Fruit fly (Drosophila melanogaster) whole organism, prepupa: ENCODE results near the gene CG15286.
A peak's percentile ranks its signal among the peaks of the same experiment; 100 is the strongest.

Experiments used
- Blimp-1 ChIP-seq: fragments of 200-800 bp; sonication (Bioruptor generic); optimal IDR thresholded peaks from 3 replicates; lab custom pipeline; 2017; ENCODE audit warnings: missing biosample characterization, missing genetic modification characterization, mild to moderate bottlenecking, moderate library complexity, missing genetic modification reagents
- CG10631 ChIP-seq: fragments of 200-800 bp; sonication (Bioruptor generic); optimal IDR thresholded peaks from 2 replicates; lab custom pipeline; 2016; ENCODE audit warnings: missing biosample characterization, missing genetic modification characterization
- CG10669 ChIP-seq: fragments of 200-800 bp; sonication (Bioruptor generic); optimal IDR thresholded peaks from 3 replicates; lab custom pipeline; 2018; ENCODE audit warnings: missing biosample characterization, mild to moderate bottlenecking, missing genetic modification characterization, moderate library complexity
- CG11294 ChIP-seq: fragments of 200-800 bp; sonication (Bioruptor generic); IDR thresholded peaks from 2 replicates; pipeline ENCODE4 v1.3.6; 2022; ENCODE audit warnings: missing biosample characterization, missing genetic modification characterization
- CG11902 ChIP-seq: fragments of 200-800 bp; sonication (Bioruptor generic); optimal IDR thresholded peaks from 3 replicates; lab custom pipeline; 2016; ENCODE audit warnings: missing biosample characterization, missing genetic modification characterization
- CG15336 ChIP-seq: fragments of 200-800 bp; sonication (Bioruptor generic); IDR thresholded peaks from 2 replicates; pipeline ENCODE4 v1.3.6; 2022; ENCODE audit warnings: missing biosample characterization, missing genetic modification characterization
- CG1621 ChIP-seq: fragments of 200-800 bp; sonication (Bioruptor generic); optimal IDR thresholded peaks from 3 replicates; lab custom pipeline; 2018; ENCODE audit warnings: missing biosample characterization, mild to moderate bottlenecking, missing genetic modification characterization
- CG3032 ChIP-seq: fragments of 200-800 bp; optimal IDR thresholded peaks from 2 replicates; lab custom pipeline; 2019; ENCODE audit warnings: missing biosample characterization, mild to moderate bottlenecking, missing genetic modification characterization, moderate library complexity
- CG31627 ChIP-seq: fragments of 200-800 bp; sonication (Bioruptor generic); optimal IDR thresholded peaks from 3 replicates; lab custom pipeline; 2016; ENCODE audit warnings: missing biosample characterization, missing genetic modification characterization
- CG3919 ChIP-seq: fragments of 200-800 bp; sonication (Bioruptor generic); optimal IDR thresholded peaks from 3 replicates; lab custom pipeline; 2016; ENCODE audit warnings: missing biosample characterization, missing genetic modification characterization
- CG4318 ChIP-seq: fragments of 200-800 bp; sonication (Bioruptor generic); optimal IDR thresholded peaks from 3 replicates; lab custom pipeline; 2017; ENCODE audit warnings: missing biosample characterization, mild to moderate bottlenecking, missing genetic modification characterization
- CG6163 ChIP-seq: fragments of 200-800 bp; sonication (Bioruptor generic); IDR thresholded peaks from 3 replicates; pipeline ENCODE4 v1.3.6; 2022; ENCODE audit warnings: missing biosample characterization, missing genetic modification characterization
- CG6276 ChIP-seq: fragments of 200-800 bp; sonication (Bioruptor generic); optimal IDR thresholded peaks from 2 replicates; lab custom pipeline; 2017; ENCODE audit warnings: missing biosample characterization, mild to moderate bottlenecking, missing genetic modification characterization
- CG6792 ChIP-seq: fragments of 200-800 bp; sonication (Bioruptor generic); optimal IDR thresholded peaks from 3 replicates; lab custom pipeline; 2016; ENCODE audit warnings: missing biosample characterization, missing genetic modification characterization
- CG7368 ChIP-seq: fragments of 200-800 bp; sonication (Bioruptor generic); optimal IDR thresholded peaks from 3 replicates; lab custom pipeline; 2016; ENCODE audit warnings: missing biosample characterization, missing genetic modification characterization
- CG8119 ChIP-seq: fragments of 200-800 bp; sonication (Bioruptor generic); IDR thresholded peaks from 3 replicates; pipeline ENCODE4 v1.3.6; 2022; ENCODE audit warnings: missing biosample characterization, missing genetic modification characterization
- CG8632 ChIP-seq: fragments of 200-800 bp; sonication (Bioruptor generic); optimal IDR thresholded peaks from 3 replicates; lab custom pipeline; 2016; ENCODE audit warnings: missing biosample characterization, missing genetic modification characterization
- CG9139 ChIP-seq: fragments of 200-800 bp; sonication (Bioruptor generic); optimal IDR thresholded peaks from 3 replicates; lab custom pipeline; 2017; ENCODE audit warnings: missing biosample characterization, mild to moderate bottlenecking, missing genetic modification characterization
- Eip75B ChIP-seq: fragments of 200-800 bp; sonication (Bioruptor generic); optimal IDR thresholded peaks from 3 replicates; lab custom pipeline; 2016; ENCODE audit warnings: missing biosample characterization, missing genetic modification characterization
- Eip78C ChIP-seq: fragments of 200-800 bp; sonication (Bioruptor generic); peaks from one replicate; lab custom pipeline; 2016; ENCODE audit warnings: missing biosample characterization, missing genetic modification characterization
- Eip93F ChIP-seq: fragments of 200-800 bp; sonication (Bioruptor generic); optimal IDR thresholded peaks from 2 replicates; lab custom pipeline; 2016; ENCODE audit warnings: missing biosample characterization, mild to moderate bottlenecking, missing genetic modification characterization
- Ets21C ChIP-seq: fragments of 200-800 bp; sonication (Bioruptor generic); optimal IDR thresholded peaks from 3 replicates; lab custom pipeline; 2016; ENCODE audit warnings: missing biosample characterization, missing genetic modification characterization
- Hr39 ChIP-seq: fragments of 200-800 bp; sonication (Bioruptor generic); optimal IDR thresholded peaks from 2 replicates; lab custom pipeline; 2016; ENCODE audit warnings: missing biosample characterization, missing genetic modification characterization
- Lpt ChIP-seq: fragments of 200-800 bp; sonication (Bioruptor generic); optimal IDR thresholded peaks from 3 replicates; lab custom pipeline; 2016; ENCODE audit warnings: missing biosample characterization, missing genetic modification characterization
- Met ChIP-seq: fragments of 200-800 bp; sonication (Bioruptor generic); optimal IDR thresholded peaks from 3 replicates; lab custom pipeline; 2016; ENCODE audit warnings: missing biosample characterization, missing genetic modification characterization
- OdsH ChIP-seq: fragments of 200-800 bp; sonication (Bioruptor generic); optimal IDR thresholded peaks from 3 replicates; lab custom pipeline; 2016; ENCODE audit warnings: missing biosample characterization, missing genetic modification characterization
- Smox ChIP-seq: fragments of 200-800 bp; sonication (Bioruptor generic); optimal IDR thresholded peaks from 3 replicates; lab custom pipeline; 2016; ENCODE audit warnings: missing biosample characterization, missing genetic modification characterization
- Sox14 ChIP-seq: fragments of 200-800 bp; sonication (Bioruptor generic); optimal IDR thresholded peaks from 3 replicates; lab custom pipeline; 2016; ENCODE audit warnings: missing biosample characterization, missing genetic modification characterization
- Sox15 ChIP-seq: fragments of 200-800 bp; sonication (Bioruptor generic); optimal IDR thresholded peaks from 3 replicates; lab custom pipeline; 2016; ENCODE audit warnings: missing biosample characterization, missing genetic modification characterization
- achi ChIP-seq: fragments of 200-800 bp; sonication (Bioruptor generic); optimal IDR thresholded peaks from 3 replicates; lab custom pipeline; 2016; ENCODE audit warnings: missing biosample characterization, missing genetic modification characterization
- acj6 ChIP-seq: fragments of 200-800 bp; sonication (Bioruptor generic); optimal IDR thresholded peaks from 3 replicates; lab custom pipeline; 2016; ENCODE audit warnings: missing biosample characterization, missing genetic modification characterization
- dac ChIP-seq: fragments of 200-800 bp; sonication (Bioruptor generic); optimal IDR thresholded peaks from 2 replicates; lab custom pipeline; 2017; ENCODE audit warnings: missing biosample characterization, mild to moderate bottlenecking, missing genetic modification characterization
- dsx ChIP-seq: fragments of 200-800 bp; optimal IDR thresholded peaks from 3 replicates; lab custom pipeline; 2019; ENCODE audit warnings: missing biosample characterization, mild to moderate bottlenecking, missing genetic modification characterization, moderate library complexity; ENCODE audit not compliant: poor library complexity, severe bottlenecking
- eg ChIP-seq: fragments of 200-800 bp; sonication (Bioruptor generic); IDR thresholded peaks from 3 replicates; pipeline ENCODE4 v1.3.6; 2022; ENCODE audit warnings: missing biosample characterization, missing genetic modification characterization
- fd85E ChIP-seq: fragments of 200-800 bp; sonication (Bioruptor generic); optimal IDR thresholded peaks from 3 replicates; lab custom pipeline; 2016; ENCODE audit warnings: missing biosample characterization, missing genetic modification characterization
- lz ChIP-seq: fragments of 200-800 bp; sonication (Bioruptor generic); optimal IDR thresholded peaks from 3 replicates; lab custom pipeline; 2016; ENCODE audit warnings: missing biosample characterization, missing genetic modification characterization
- net ChIP-seq: fragments of 200-800 bp; sonication (Bioruptor generic); optimal IDR thresholded peaks from 3 replicates; lab custom pipeline; 2016; ENCODE audit warnings: missing biosample characterization, missing genetic modification characterization
- pdm3 ChIP-seq: fragments of 200-800 bp; sonication (Bioruptor generic); optimal IDR thresholded peaks from 3 replicates; lab custom pipeline; 2016; ENCODE audit warnings: missing biosample characterization, missing genetic modification characterization
- spab ChIP-seq: fragments of 200-800 bp; sonication (Bioruptor generic); optimal IDR thresholded peaks from 2 replicates; lab custom pipeline; 2017; ENCODE audit warnings: missing biosample characterization, mild to moderate bottlenecking, missing genetic modification characterization, missing genetic modification reagents
- ss ChIP-seq, 2 experiments: fragments of 200-800 bp; sonication (Bioruptor generic); optimal IDR thresholded peaks; 2 replicates in 1 of 2; 3 replicates in 1 of 2; lab custom pipeline; 2017 to 2018; ENCODE audit warnings: mild to moderate bottlenecking in 2 of 2, missing biosample characterization in 2 of 2, missing genetic modification characterization in 2 of 2, moderate library complexity in 1 of 2

CG15286 gene

dm6 chr2L:14348602-14349001, 10.6 kb downstream of the CG15286 start, which contains the start of gene mTTF:
TSS of gene mTTF (minus strand) at chr2L:14348790.
- TF ChIP-seq CG6163 (GFP tag; lab: Robert Waterston, UW): no peak
- TF ChIP-seq Met (GFP tag; lab: Kevin White, UChicago): no peak
- TF ChIP-seq Lpt (GFP tag; lab: Kevin White, UChicago): no peak
- TF ChIP-seq Eip78C (GFP tag; lab: Kevin White, UChicago): no peak
- no peak for TF ChIP-seq CG10631 (GFP tag; lab: Kevin White, UChicago)
- TF ChIP-seq CG10669 (GFP tag; lab: Kevin White, UChicago): no peak
- TF ChIP-seq lz: no peak
- no peak for TF ChIP-seq CG6792 (GFP tag; lab: Kevin White, UChicago)
- TF ChIP-seq eg: no peak
- TF ChIP-seq CG11902 (GFP tag; lab: Kevin White, UChicago): no peak
- no peak for TF ChIP-seq net (GFP tag; lab: Kevin White, UChicago)
- TF ChIP-seq acj6 (GFP tag; lab: Kevin White, UChicago): no peak
- TF ChIP-seq Hr39 (GFP tag; lab: Kevin White, UChicago): no peak
- TF ChIP-seq CG8632 (GFP tag; lab: Kevin White, UChicago): no peak
- TF ChIP-seq pdm3 (GFP tag; lab: Kevin White, UChicago): no peak
- no peak for TF ChIP-seq CG6276 (GFP tag; lab: Kevin White, UChicago)
- TF ChIP-seq CG3032: no peak

DNA sequence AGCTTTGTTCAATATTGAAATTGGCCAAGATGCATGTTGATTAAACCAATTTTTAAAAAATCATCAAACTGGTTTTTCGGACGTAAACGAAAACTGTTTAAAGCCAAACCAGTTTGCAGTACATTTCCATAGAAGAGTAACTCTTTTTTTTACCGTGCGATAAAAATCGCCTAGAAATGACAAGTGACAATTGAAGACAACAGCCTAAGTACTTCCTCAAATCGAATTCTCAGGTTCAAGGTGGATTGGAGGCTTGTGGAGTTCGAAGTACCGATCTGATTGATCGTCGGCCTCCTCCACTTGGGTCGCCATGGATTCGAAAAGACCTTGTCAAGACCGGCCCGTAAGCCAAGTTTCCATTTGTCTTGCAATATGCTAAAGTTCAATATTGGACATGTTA, 12.5 kb downstream of the CG15286 start:
- TF ChIP-seq Blimp-1 (GFP tag; lab: Kevin White, UChicago) (no peak), Eip78C (GFP tag; lab: Kevin White, UChicago) (peak; percentile 56)
- TF ChIP-seq, all 60 proteins: peak for 1

- no peak for TF ChIP-seq pdm3 (GFP tag; lab: Kevin White, UChicago)
- TF ChIP-seq dsx (GFP tag; lab: Kevin White, UChicago): peak; percentile 98
Observed at dm6 chr2L:14351441-14352127, 13.5 kb downstream of the CG15286 start, which contains the start of gene CG43052. TSS of gene CG43052 (plus strand) at chr2L:14352077.

dm6 chr2L:14355033-14355851, 17.2 kb downstream of the CG15286 start, which contains the start of gene Rab14:
TSS of gene Rab14 (plus strand) at chr2L:14355145.
- TF ChIP-seq Blimp-1 (GFP tag; lab: Kevin White, UChicago): peak; percentile 22
- peak; percentile 87 for TF ChIP-seq acj6 (GFP tag; lab: Kevin White, UChicago)
- peak; percentile 48 for TF ChIP-seq CG1621
- peak; percentile 78 for TF ChIP-seq CG6792 (GFP tag; lab: Kevin White, UChicago)
- TF ChIP-seq CG4318 (GFP tag; lab: Kevin White, UChicago): peak; percentile 81
- peak; percentile 83 for TF ChIP-seq Sox14 (GFP tag; lab: Kevin White, UChicago)
- peak; percentile 84 for TF ChIP-seq CG8119 (GFP tag; lab: Robert Waterston, UW)
- peak; percentile 67 for TF ChIP-seq CG11902 (GFP tag; lab: Kevin White, UChicago)
- peak; percentile 8 to 58 for TF ChIP-seq ss (GFP tag; optimal IDR thresholded peaks at IDR 0.05; lab: Kevin White, UChicago)
- peak; percentile 68 for TF ChIP-seq Sox15
- TF ChIP-seq Eip78C (GFP tag; lab: Kevin White, UChicago): peak; percentile 94
- peak; percentile 63 for TF ChIP-seq CG7368 (GFP tag; lab: Kevin White, UChicago)
- TF ChIP-seq CG8632 (GFP tag; lab: Kevin White, UChicago): peak; percentile 82
- TF ChIP-seq CG31627 (GFP tag; lab: Kevin White, UChicago): peak; percentile 83
- TF ChIP-seq CG15336 (GFP tag; lab: Robert Waterston, UW): peak; percentile 85
- peak; percentile 84 for TF ChIP-seq OdsH
- peak; percentile 59 for TF ChIP-seq spab
- peak; percentile 63 for TF ChIP-seq Ets21C (GFP tag; lab: Kevin White, UChicago)
- peak; percentile 74 for TF ChIP-seq CG3032
- peak; percentile 82 for TF ChIP-seq Hr39 (GFP tag; lab: Kevin White, UChicago)
- TF ChIP-seq CG10631 (GFP tag; lab: Kevin White, UChicago): peak; percentile 77
- peak; percentile 48 for TF ChIP-seq Eip93F
- TF ChIP-seq CG9139 (GFP tag; lab: Kevin White, UChicago): peak; percentile 31
- peak; percentile 75 for TF ChIP-seq Eip75B (GFP tag; lab: Kevin White, UChicago)
- peak; percentile 78 for TF ChIP-seq Met (GFP tag; lab: Kevin White, UChicago)
- TF ChIP-seq net (GFP tag; lab: Kevin White, UChicago): peak; percentile 80
- peak; percentile 80 for TF ChIP-seq Smox
- no peak for TF ChIP-seq fd85E (GFP tag; lab: Kevin White, UChicago)
- peak; percentile 81 for TF ChIP-seq dac (GFP tag; lab: Kevin White, UChicago)
- TF ChIP-seq CG3919 (GFP tag; lab: Kevin White, UChicago): peak; percentile 84
- TF ChIP-seq dsx (GFP tag; lab: Kevin White, UChicago): peak; percentile 39
- peak; percentile 88 for TF ChIP-seq achi (GFP tag; lab: Kevin White, UChicago)
- peak; percentile 90 for TF ChIP-seq CG6163 (GFP tag; lab: Robert Waterston, UW)
- TF ChIP-seq CG11294 (GFP tag; lab: Robert Waterston, UW): peak; percentile 68
